Fruit fly (Drosophila melanogaster): ENCODE results near the gene KrT95D.

The KrT95D gene

DNA sequence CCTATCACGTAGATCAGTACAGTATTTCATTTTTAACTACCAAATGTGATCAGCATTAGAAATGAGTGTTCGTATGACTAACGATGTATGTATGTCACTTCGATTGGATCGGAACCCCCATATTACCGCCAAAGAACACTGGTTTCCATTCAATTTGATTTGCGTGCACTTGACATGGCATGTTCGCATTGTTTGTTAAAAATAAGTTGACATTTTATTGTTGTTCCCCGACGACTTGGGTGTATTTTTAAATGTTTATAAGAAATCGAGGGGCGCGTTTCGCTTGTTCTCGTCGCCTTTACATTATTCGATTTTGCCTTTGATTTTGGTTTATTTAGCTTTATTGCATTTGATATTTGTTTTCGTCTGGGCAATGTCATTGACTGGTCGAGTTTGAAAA is 16.2 kb downstream of the KrT95D start:
- TF ChIP-seq rib (GFP tag; IDR thresholded peaks at IDR 0.05) = no peak
- TF ChIP-seq Hr39 (optimal IDR thresholded peaks at IDR 0.05) = no peak
- TF ChIP-seq CG13424 (tag; optimal IDR thresholded peaks at IDR 0.05) = no peak
- no peak for TF ChIP-seq CG12744 (GFP tag; optimal IDR thresholded peaks at IDR 0.05)
- TF ChIP-seq Deaf1 (tag; optimal IDR thresholded peaks at IDR 0.05) = no peak
- no peak for TF ChIP-seq Hmr (GFP tag; optimal IDR thresholded peaks at IDR 0.05)
- TF ChIP-seq ranshi (GFP tag; IDR thresholded peaks at IDR 0.05) = no peak
- TF ChIP-seq exex (tag; optimal IDR thresholded peaks at IDR 0.05) = no peak
- no peak for TF ChIP-seq slbo (GFP tag; IDR thresholded peaks at IDR 0.05)
- TF ChIP-seq CG10267 (tag; optimal IDR thresholded peaks at IDR 0.05) = no peak
- no peak for TF ChIP-seq CG17829 (tag; optimal IDR thresholded peaks at IDR 0.05)

- TF ChIP-seq sens (GFP tag) = peak; percentile 30
- TF ChIP-seq CG7839 (tag; optimal IDR thresholded peaks at IDR 0.05) = no peak
- TF ChIP-seq sd (tag; optimal IDR thresholded peaks at IDR 0.05) = peak; percentile 40
- peak; percentile 64 for TF ChIP-seq Awh (GFP tag; IDR thresholded peaks at IDR 0.05)
- TF ChIP-seq bbx (GFP tag; IDR thresholded peaks at IDR 0.05; ENCODE audit: partially characterized antibody) = no peak
- TF ChIP-seq CG7357 (GFP tag; IDR thresholded peaks at IDR 0.05) = 0 out of 3 replicates have a peak, but pooled peaks have one; percentile 24
- TF ChIP-seq E2f2 (GFP tag; IDR thresholded peaks at IDR 0.05) = no peak
- TF ChIP-seq Blimp-1 (GFP tag; optimal IDR thresholded peaks at IDR 0.05) = no peak
- TF ChIP-seq nerfin-2 (GFP tag; IDR thresholded peaks at IDR 0.05; ENCODE audit: partially characterized antibody) = no peak
- no peak for TF ChIP-seq Gug (GFP tag; IDR thresholded peaks at IDR 0.05)
- peak; percentile 35 for TF ChIP-seq Sox102F (GFP tag; optimal IDR thresholded peaks at IDR 0.05)
Measured at dm6 chr3R:24014600-24014999, 17.0 kb downstream of the KrT95D start.

DNA sequence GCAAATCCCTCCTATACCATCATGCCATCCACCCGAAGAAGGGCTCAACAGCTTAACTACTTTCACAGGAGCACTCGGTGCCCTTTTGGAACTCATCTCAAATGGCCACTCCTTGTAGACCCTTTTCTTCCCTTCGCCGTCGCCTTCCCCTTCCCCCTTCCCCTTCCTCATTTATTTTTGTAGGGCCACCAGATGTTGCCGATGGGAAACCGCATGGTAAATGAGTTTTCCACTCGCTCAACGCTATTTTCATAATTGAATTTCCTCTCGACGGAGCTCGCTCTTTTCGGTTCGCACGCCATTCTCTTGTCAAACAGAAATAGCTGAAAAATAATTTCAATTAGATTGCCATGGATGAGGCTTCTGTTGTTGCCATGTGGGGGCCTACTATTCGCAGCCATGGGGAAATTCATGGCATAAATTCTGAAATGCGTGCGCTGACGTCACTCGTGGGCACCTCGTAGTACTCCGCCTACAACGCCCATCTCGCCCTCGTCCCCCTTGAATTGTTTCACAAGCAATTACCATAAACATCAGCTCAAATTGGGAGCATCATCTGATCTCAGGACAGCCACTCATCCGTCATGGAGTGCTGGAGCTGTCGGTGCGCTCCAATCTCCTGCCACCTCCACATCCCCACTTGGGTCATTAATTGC is 19.5 kb downstream of the KrT95D start:
- no peak for TF ChIP-seq CG12104 (GFP tag; optimal IDR thresholded peaks at IDR 0.05)
- TF ChIP-seq toy (GFP tag; IDR thresholded peaks at IDR 0.05) = no peak
- TF ChIP-seq disco-r (GFP tag; optimal IDR thresholded peaks at IDR 0.05) = no peak
- no peak for TF ChIP-seq CG12219 (GFP tag; optimal IDR thresholded peaks at IDR 0.05)
- TF ChIP-seq CG15696 (tag; optimal IDR thresholded peaks at IDR 0.05) = no peak
- peak; percentile 59 for TF ChIP-seq CG10543 (GFP tag; optimal IDR thresholded peaks at IDR 0.05)
- no peak for TF ChIP-seq scrt (GFP tag; optimal IDR thresholded peaks at IDR 0.05)
- no peak for TF ChIP-seq esg (GFP tag; conservative IDR thresholded peaks at IDR 0.05)
- TF ChIP-seq Eip74EF (GFP tag; optimal IDR thresholded peaks at IDR 0.05) = no peak
- peak; percentile 68 for TF ChIP-seq CG12769 (tag; optimal IDR thresholded peaks at IDR 0.05)
- TF ChIP-seq Sox102F (GFP tag; optimal IDR thresholded peaks at IDR 0.05) = no peak
- no peak for TF ChIP-seq salm (tag; optimal IDR thresholded peaks at IDR 0.05)
- no peak for TF ChIP-seq CG17359 (tag; optimal IDR thresholded peaks at IDR 0.05)
- TF ChIP-seq dmrt11E (tag; optimal IDR thresholded peaks at IDR 0.05) = no peak
- no peak for TF ChIP-seq Hr78 (GFP tag; optimal IDR thresholded peaks at IDR 0.05)
- TF ChIP-seq Pdp1 (GFP tag; optimal IDR thresholded peaks at IDR 0.05) = peak in 1 of 2 experiments; percentile 5
- no peak for TF ChIP-seq nerfin-2 (GFP tag; IDR thresholded peaks at IDR 0.05; ENCODE audit: partially characterized antibody)
- TF ChIP-seq CG13624 (GFP tag; optimal IDR thresholded peaks at IDR 0.05) = no peak
- TF ChIP-seq MTF-1 (GFP tag; optimal IDR thresholded peaks at IDR 0.05; ENCODE audit: borderline replicate concordance) = no peak
- peak; percentile 89 for TF ChIP-seq sd (tag; optimal IDR thresholded peaks at IDR 0.05)
- no peak for TF ChIP-seq CG13424 (tag; optimal IDR thresholded peaks at IDR 0.05)
- no peak for TF ChIP-seq pnt (GFP tag; optimal IDR thresholded peaks at IDR 0.05)
- TF ChIP-seq abd-A (tag; optimal IDR thresholded peaks at IDR 0.05) = peak; percentile 77
- no peak for TF ChIP-seq HLH3B (GFP tag; IDR thresholded peaks at IDR 0.05)
- no peak for TF ChIP-seq Ssrp (tag; optimal IDR thresholded peaks at IDR 0.05)
- TF ChIP-seq sr (GFP tag; IDR thresholded peaks at IDR 0.05) = 0 out of 3 replicates have a peak, but pooled peaks have one; percentile 39
- no peak for TF ChIP-seq Drgx (GFP tag; IDR thresholded peaks at IDR 0.05)
- TF ChIP-seq CG9437 (GFP tag; optimal IDR thresholded peaks at IDR 0.05) = no peak
- no peak for TF ChIP-seq CG4424 (GFP tag; optimal IDR thresholded peaks at IDR 0.05)

Data from whole organism, embryonic.